Worm (Caenorhabditis elegans): ENCODE results near the gene W06A7.4.

DNA sequence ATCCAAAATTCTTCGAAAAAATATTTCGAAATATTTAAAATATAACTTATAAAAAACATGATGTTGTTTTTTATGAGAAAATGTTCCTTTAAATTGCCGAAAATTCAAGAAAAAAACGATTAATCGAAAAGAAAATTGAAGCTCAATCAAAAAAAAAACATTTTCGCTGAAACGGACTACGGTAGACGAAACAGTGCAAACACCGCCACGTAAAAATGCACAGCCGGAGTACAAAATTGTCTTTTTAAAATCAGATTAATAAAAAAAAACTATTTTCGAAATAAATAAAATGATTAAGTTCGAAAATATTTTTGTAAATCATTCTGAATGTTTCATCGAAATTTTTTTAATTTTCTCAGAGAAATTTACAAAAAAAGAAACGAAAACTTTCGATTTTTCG lies 10.7 kb upstream of the W06A7.4 start:
- TF ChIP-seq nhr-12 (tag; optimal IDR thresholded peaks at IDR 0.05) (no peak), flh-1 (GFP tag; optimal IDR thresholded peaks at IDR 0.05) (no peak), unc-62 (GFP tag; optimal IDR thresholded peaks at IDR 0.05) (no peak), pha-4 (tag; optimal IDR thresholded peaks at IDR 0.05) (no peak), ceh-83 (GFP tag; optimal IDR thresholded peaks at IDR 0.05) (no peak), ztf-11 (tag; optimal IDR thresholded peaks at IDR 0.05) (no peak), lin-13 (tag; optimal IDR thresholded peaks at IDR 0.05) (no peak), snpc-4 (tag; optimal IDR thresholded peaks at IDR 0.05) (no peak), elt-1 (tag; optimal IDR thresholded peaks at IDR 0.05; ENCODE audit: borderline replicate concordance, insufficient read depth) (no peak), nhr-76 (tag; optimal IDR thresholded peaks at IDR 0.05) (no peak)

All from whole organism, mixed stage, embryonic.